Fruit fly (Drosophila melanogaster) whole organism, embryonic: ENCODE data around the gene SelG.

Source experiments
- Aef1 ChIP-seq: fragments of 200-800 bp; sonication (Bioruptor generic); IDR thresholded peaks from 3 replicates; pipeline ENCODE4 v1.3.6; 2022; ENCODE audit warnings: missing biosample characterization, missing genetic modification characterization
- Asciz ChIP-seq: fragments of 200-800 bp; sonication (Bioruptor generic); optimal IDR thresholded peaks from 2 replicates; lab custom pipeline; 2017; ENCODE audit warnings: missing biosample characterization, mild to moderate bottlenecking, missing genetic modification characterization, missing genetic modification reagents
- CG11085 ChIP-seq: fragments of 200-800 bp; sonication (Bioruptor generic); IDR thresholded peaks from 2 replicates; pipeline ENCODE4 v1.3.6; 2022; ENCODE audit warnings: missing biosample characterization, missing genetic modification characterization
- CG11456 ChIP-seq: fragments of 200-800 bp; sonication (Bioruptor generic); IDR thresholded peaks from 3 replicates; pipeline ENCODE4 v1.3.6; 2022; ENCODE audit warnings: missing biosample characterization, missing genetic modification characterization
- CG11723 ChIP-seq: fragments of 200-800 bp; sonication (Bioruptor generic); optimal IDR thresholded peaks from 2 replicates; lab custom pipeline; 2017; ENCODE audit warnings: missing biosample characterization, mild to moderate bottlenecking, missing genetic modification characterization
- CG12104 ChIP-seq: fragments of 200-800 bp; sonication (Bioruptor generic); optimal IDR thresholded peaks from 3 replicates; lab custom pipeline; 2016; ENCODE audit warnings: missing biosample characterization, missing genetic modification characterization
- CG12299 ChIP-seq: fragments of 200-800 bp; sonication (Bioruptor generic); optimal IDR thresholded peaks from 2 replicates; lab custom pipeline; 2018; ENCODE audit warnings: missing biosample characterization, mild to moderate bottlenecking, missing genetic modification characterization
- CG13287 ChIP-seq: fragments of 200-800 bp; sonication (Bioruptor generic); IDR thresholded peaks from 2 replicates; pipeline ENCODE4 v1.3.6; 2022; ENCODE audit warnings: missing biosample characterization, missing genetic modification characterization; ENCODE audit not compliant: partially characterized antibody
- CG14050 ChIP-seq: fragments of 200-800 bp; sonication (Bioruptor generic); IDR thresholded peaks from 3 replicates; pipeline ENCODE4 v1.3.6; 2022; ENCODE audit warnings: missing biosample characterization, missing genetic modification characterization
- CG14667 ChIP-seq: fragments of 200-800 bp; sonication (Bioruptor generic); IDR thresholded peaks from 2 replicates; pipeline ENCODE4 v1.3.6; 2022; ENCODE audit warnings: missing biosample characterization, missing genetic modification characterization
- CG15696 ChIP-seq: fragments of 200-800 bp; sonication (Bioruptor generic); optimal IDR thresholded peaks from 2 replicates; lab custom pipeline; 2019; ENCODE audit warnings: missing biosample characterization, mild to moderate bottlenecking, missing genetic modification characterization, moderate library complexity
- CG1647 ChIP-seq: fragments of 200-800 bp; sonication (Bioruptor generic); optimal IDR thresholded peaks from 3 replicates; lab custom pipeline; 2016; ENCODE audit warnings: missing biosample characterization, missing genetic modification characterization
- CG16779 ChIP-seq: fragments of 200-800 bp; sonication (Bioruptor generic); IDR thresholded peaks from 2 replicates; pipeline ENCODE4 v1.3.6; 2022; ENCODE audit warnings: missing biosample characterization, missing genetic modification characterization
- CG17912 ChIP-seq: fragments of 200-800 bp; sonication (Bioruptor generic); optimal IDR thresholded peaks from 2 replicates; lab custom pipeline; 2018; ENCODE audit warnings: missing biosample characterization, mild to moderate bottlenecking, missing genetic modification characterization
- CG18764 ChIP-seq: fragments of 200-800 bp; sonication (Bioruptor generic); optimal IDR thresholded peaks from 3 replicates; lab custom pipeline; 2016; ENCODE audit warnings: missing biosample characterization, missing genetic modification characterization
- CG2129 ChIP-seq: fragments of 200-800 bp; sonication (Bioruptor generic); IDR thresholded peaks from 2 replicates; pipeline ENCODE4 v1.3.6; 2022; ENCODE audit warnings: missing biosample characterization, missing genetic modification characterization; ENCODE audit not compliant: partially characterized antibody
- CG31388 ChIP-seq: fragments of 200-800 bp; sonication (Bioruptor generic); optimal IDR thresholded peaks from 2 replicates; lab custom pipeline; 2016; ENCODE audit warnings: missing biosample characterization, missing genetic modification characterization
- CG4424 ChIP-seq: fragments of 200-800 bp; sonication (Bioruptor generic); optimal IDR thresholded peaks from 3 replicates; lab custom pipeline; 2016; ENCODE audit warnings: missing biosample characterization, missing genetic modification characterization
- CG6689 ChIP-seq: fragments of 200-800 bp; sonication (Bioruptor generic); IDR thresholded peaks from 2 replicates; pipeline ENCODE4 v1.3.6; 2022; ENCODE audit warnings: missing biosample characterization, missing genetic modification characterization
- CG6765 ChIP-seq: fragments of 200-800 bp; sonication (Bioruptor generic); optimal IDR thresholded peaks from 3 replicates; lab custom pipeline; 2017; ENCODE audit warnings: missing biosample characterization, mild to moderate bottlenecking, missing genetic modification characterization
- CG8944 ChIP-seq: fragments of 200-800 bp; sonication (Bioruptor generic); optimal IDR thresholded peaks from 3 replicates; lab custom pipeline; 2016; ENCODE audit warnings: missing biosample characterization, missing genetic modification characterization
- CG9797 ChIP-seq: fragments of 200-800 bp; sonication (Bioruptor generic); optimal IDR thresholded peaks from 3 replicates; lab custom pipeline; 2018; ENCODE audit warnings: missing biosample characterization, mild to moderate bottlenecking, missing genetic modification characterization
- CkIIα-i1 ChIP-seq: fragments of 200-800 bp; sonication (Bioruptor generic); IDR thresholded peaks from 2 replicates; pipeline ENCODE4 v1.3.6; 2022; ENCODE audit warnings: missing biosample characterization, missing genetic modification characterization
- Doc3 ChIP-seq: fragments of 200-800 bp; sonication (Bioruptor generic); IDR thresholded peaks from 3 replicates; pipeline ENCODE4 v1.3.6; 2022; ENCODE audit warnings: missing biosample characterization, missing genetic modification characterization; ENCODE audit not compliant: partially characterized antibody
- Drgx ChIP-seq: fragments of 200-800 bp; sonication (Bioruptor generic); IDR thresholded peaks from 2 replicates; pipeline ENCODE4 v1.3.6; 2022; ENCODE audit warnings: missing biosample characterization, missing genetic modification characterization
- Hr51 ChIP-seq, 2 experiments: fragments of 200-800 bp; sonication (Bioruptor generic); optimal IDR thresholded peaks; 2 replicates in 1 of 2; 3 replicates in 1 of 2; lab custom pipeline; 2016 to 2018; ENCODE audit warnings: missing biosample characterization in 2 of 2, missing genetic modification characterization in 2 of 2, mild to moderate bottlenecking in 1 of 2, moderate library complexity in 1 of 2
- MBD-R2 ChIP-seq: fragments of 200-800 bp; sonication (Bioruptor generic); IDR thresholded peaks from 2 replicates; pipeline ENCODE4 v1.3.6; 2022; ENCODE audit warnings: missing biosample characterization, missing genetic modification characterization
- Neu2 ChIP-seq: fragments of 200-800 bp; sonication (Bioruptor generic); optimal IDR thresholded peaks from 3 replicates; lab custom pipeline; 2016; ENCODE audit warnings: missing biosample characterization, missing genetic modification characterization, borderline replicate concordance
- NfI ChIP-seq: fragments of 200-800 bp; sonication (Bioruptor generic); optimal IDR thresholded peaks from 3 replicates; lab custom pipeline; 2018; ENCODE audit warnings: missing biosample characterization, mild to moderate bottlenecking, missing genetic modification characterization, moderate library complexity
- Sry-δ ChIP-seq: fragments of 200-800 bp; sonication (Bioruptor generic); optimal IDR thresholded peaks from 2 replicates; lab custom pipeline; 2016; ENCODE audit warnings: missing biosample characterization, missing genetic modification characterization
- ab ChIP-seq: fragments of 200-800 bp; sonication (Bioruptor generic); optimal IDR thresholded peaks from 2 replicates; lab custom pipeline; 2016; ENCODE audit warnings: missing biosample characterization, missing genetic modification characterization
- abd-A ChIP-seq: fragments of 200-800 bp; sonication (Bioruptor generic); optimal IDR thresholded peaks from 3 replicates; lab custom pipeline; 2019; ENCODE audit warnings: missing biosample characterization, mild to moderate bottlenecking, missing genetic modification characterization, moderate library complexity
- aop ChIP-seq: fragments of 200-800 bp; sonication (Bioruptor generic); IDR thresholded peaks from 2 replicates; pipeline ENCODE4 v1.3.6; 2022; ENCODE audit warnings: missing biosample characterization, missing genetic modification characterization
- ap ChIP-seq: fragments of 200-800 bp; sonication (Bioruptor generic); IDR thresholded peaks from 2 replicates; pipeline ENCODE4 v1.3.6; 2022; ENCODE audit warnings: missing biosample characterization, missing genetic modification characterization
- btn ChIP-seq: fragments of 200-800 bp; sonication (Bioruptor generic); optimal IDR thresholded peaks from 2 replicates; lab custom pipeline; 2016; ENCODE audit warnings: missing biosample characterization, missing genetic modification characterization
- chif ChIP-seq, 2 experiments: fragments of 200-800 bp; sonication (Bioruptor generic); optimal IDR thresholded peaks; 3 replicates each; lab custom pipeline; 2016; ENCODE audit warnings: missing biosample characterization in 2 of 2, missing genetic modification characterization in 2 of 2
- dimm ChIP-seq: fragments of 200-800 bp; sonication (Bioruptor generic); IDR thresholded peaks from 2 replicates; pipeline ENCODE4 v1.3.6; 2022; ENCODE audit warnings: missing biosample characterization, missing genetic modification characterization
- ems ChIP-seq: fragments of 200-800 bp; sonication (Bioruptor generic); optimal IDR thresholded peaks from 3 replicates; lab custom pipeline; 2016; ENCODE audit warnings: missing biosample characterization, missing genetic modification characterization
- ewg ChIP-seq: fragments of 200-800 bp; sonication (Bioruptor generic); optimal IDR thresholded peaks from 3 replicates; lab custom pipeline; 2017; ENCODE audit warnings: mild to moderate bottlenecking, missing biosample characterization, missing genetic modification reagents, missing genetic modification characterization
- gsb ChIP-seq: fragments of 200-800 bp; sonication (Bioruptor generic); IDR thresholded peaks from 2 replicates; pipeline ENCODE4 v1.3.6; 2022; ENCODE audit warnings: missing biosample characterization, missing genetic modification characterization
- ken ChIP-seq: fragments of 200-800 bp; sonication (Bioruptor generic); IDR thresholded peaks from 3 replicates; pipeline ENCODE4 v1.3.6; 2022; ENCODE audit warnings: missing biosample characterization, missing genetic modification characterization
- onecut ChIP-seq: fragments of 200-800 bp; sonication (Bioruptor generic); IDR thresholded peaks from 2 replicates; pipeline ENCODE4 v1.3.6; 2022; ENCODE audit warnings: missing biosample characterization, missing genetic modification characterization
- otp ChIP-seq: fragments of 200-800 bp; sonication (Bioruptor generic); IDR thresholded peaks from 3 replicates; pipeline ENCODE4, ENCODE4 v1.3.6; 2022; ENCODE audit warnings: missing biosample characterization, missing genetic modification characterization
- pan ChIP-seq, 4 experiments: fragments of >200 bp in 3 of 4; fragments of 200-800 bp in 1 of 4; sonication (Bioruptor generic) in 1 of 4; optimal IDR thresholded peaks in 3 of 4; IDR thresholded peaks in 1 of 4; 2 replicates each; pipeline versions ENCODE4 v1.3.6 to Lab custom; 2017 to 2022; ENCODE audit warnings: missing biosample characterization in 2 of 4, missing genetic modification characterization in 2 of 4, mixed read lengths in 1 of 4
- pb ChIP-seq: fragments of 200-800 bp; sonication (Bioruptor generic); optimal IDR thresholded peaks from 3 replicates; lab custom pipeline; 2016; ENCODE audit warnings: missing biosample characterization, missing genetic modification characterization
- pros ChIP-seq: fragments of 200-800 bp; sonication (Bioruptor generic); optimal IDR thresholded peaks from 3 replicates; lab custom pipeline; 2019; ENCODE audit warnings: missing biosample characterization, mild to moderate bottlenecking, missing genetic modification characterization, moderate library complexity
- pzg ChIP-seq: fragments of 200-800 bp; sonication (Bioruptor generic); optimal IDR thresholded peaks from 3 replicates; lab custom pipeline; 2018; ENCODE audit warnings: missing biosample characterization, mild to moderate bottlenecking, missing genetic modification characterization, moderate library complexity
- sug ChIP-seq: fragments of 200-800 bp; optimal IDR thresholded peaks from 2 replicates; lab custom pipeline; 2019; ENCODE audit warnings: missing biosample characterization, mild to moderate bottlenecking, missing genetic modification characterization, moderate library complexity
- toy ChIP-seq: fragments of 200-800 bp; sonication (Bioruptor generic); IDR thresholded peaks from 2 replicates; pipeline ENCODE4 v1.3.6; 2022; ENCODE audit warnings: missing biosample characterization, missing genetic modification characterization
- wor ChIP-seq: fragments of 200-800 bp; sonication (Bioruptor generic); IDR thresholded peaks from 2 replicates; pipeline ENCODE4 v1.3.6; 2022; ENCODE audit warnings: missing biosample characterization, missing genetic modification characterization
- zf30C ChIP-seq: fragments of 200-800 bp; sonication (Bioruptor generic); optimal IDR thresholded peaks from 3 replicates; lab custom pipeline; 2018; ENCODE audit warnings: missing biosample characterization, mild to moderate bottlenecking, missing genetic modification characterization
- zfh1 ChIP-seq: fragments of 200-800 bp; sonication (Bioruptor generic); IDR thresholded peaks from 3 replicates; pipeline ENCODE4 v1.3.6; 2022; ENCODE audit warnings: missing biosample characterization, missing genetic modification characterization

SelG gene

DNA sequence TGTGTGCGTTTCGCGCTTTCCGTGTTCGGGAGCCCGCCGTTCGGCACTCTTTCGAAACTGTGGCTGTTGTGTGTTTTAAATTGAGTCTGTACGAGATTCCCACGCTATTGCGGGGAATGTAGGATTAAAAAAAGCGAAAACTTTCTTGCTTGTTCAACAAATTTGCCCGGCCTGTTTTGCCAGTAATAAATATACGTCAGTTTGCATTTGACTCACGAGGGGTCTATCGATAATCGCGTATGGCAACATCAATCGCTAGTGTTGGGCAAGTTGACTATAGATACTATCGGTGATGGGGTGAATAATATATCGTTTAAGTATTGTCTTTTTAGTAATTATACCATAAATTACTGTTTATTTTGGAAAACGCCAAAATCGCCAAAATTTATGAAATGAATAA, 18.1 kb downstream of the SelG start, which contains the start of gene Upf1 (continued):
- TF ChIP-seq CG6765 (GFP tag; lab: Kevin White, UChicago): no peak
- TF ChIP-seq pan (optimal IDR thresholded peaks at IDR 0.05; lab: Kevin White, UChicago): no peak
- TF ChIP-seq pan (GFP tag; optimal IDR thresholded peaks at IDR 0.05 in 1 of 2, IDR thresholded peaks at IDR 0.05 in 1 of 2): no peak
- no peak for TF ChIP-seq CG11723 (GFP tag; lab: Kevin White, UChicago)
- peak; percentile 90 for TF ChIP-seq CG13287 (GFP tag; lab: Robert Waterston, UW)
- peak; percentile 4 for TF ChIP-seq CG4424 (GFP tag; lab: Kevin White, UChicago)
- TF ChIP-seq onecut: no peak
- no peak for TF ChIP-seq wor (GFP tag; lab: Robert Waterston, UW)
- TF ChIP-seq zfh1: no peak
- TF ChIP-seq CG17912 (GFP tag; lab: Kevin White, UChicago): no peak
- TF ChIP-seq CG16779 (GFP tag; lab: Robert Waterston, UW): no peak
- TF ChIP-seq CG11456: no peak; the same call in 2 of the 3 replicates
- TF ChIP-seq Doc3 (GFP tag; lab: Robert Waterston, UW): peak; percentile 83
- no peak for TF ChIP-seq zf30C (GFP tag; lab: Kevin White, UChicago)
- no peak for TF ChIP-seq toy (GFP tag; lab: Robert Waterston, UW)
- TF ChIP-seq MBD-R2 (GFP tag; lab: Robert Waterston, UW): peak; percentile 78
- no peak for TF ChIP-seq CG15696
- TF ChIP-seq ewg (GFP tag; lab: Kevin White, UChicago): no peak
- TF ChIP-seq CG11085 (GFP tag; lab: Robert Waterston, UW): no peak
- peak; percentile 61 for TF ChIP-seq pzg
- no peak for TF ChIP-seq Aef1 (GFP tag; lab: Robert Waterston, UW)
- TF ChIP-seq CG31388 (GFP tag; lab: Kevin White, UChicago): no peak
- TF ChIP-seq btn (GFP tag; lab: Kevin White, UChicago): no peak
- TF ChIP-seq CG9797: no peak
- no peak for TF ChIP-seq pros (GFP tag; lab: Kevin White, UChicago)
- TF ChIP-seq ems (GFP tag; lab: Kevin White, UChicago): no peak
- TF ChIP-seq CG8944: no peak
- no peak for TF ChIP-seq pb (GFP tag; lab: Kevin White, UChicago)
- TF ChIP-seq CG2129 (GFP tag; lab: Robert Waterston, UW): peak; percentile 79
- no peak for TF ChIP-seq Asciz (GFP tag; lab: Kevin White, UChicago)
- TF ChIP-seq CkIIα-i1 (GFP tag; lab: Robert Waterston, UW): no peak
- no peak for TF ChIP-seq Neu2 (GFP tag; lab: Kevin White, UChicago)
- no peak for TF ChIP-seq CG6689 (GFP tag; lab: Robert Waterston, UW)
- TF ChIP-seq CG14667: no peak
- no peak for TF ChIP-seq otp
- TF ChIP-seq gsb (GFP tag; lab: Robert Waterston, UW): no peak
- no peak for TF ChIP-seq CG18764
- TF ChIP-seq ken (GFP tag; lab: Robert Waterston, UW): no peak
- TF ChIP-seq ap (GFP tag; lab: Robert Waterston, UW): no peak
- TF ChIP-seq ab: no peak
- peak; percentile 80 for TF ChIP-seq Sry-δ (GFP tag; lab: Kevin White, UChicago)
- TF ChIP-seq NfI (GFP tag; lab: Kevin White, UChicago): no peak
- TF ChIP-seq Hr51 (GFP tag; optimal IDR thresholded peaks at IDR 0.05; lab: Kevin White, UChicago): no peak
- TF ChIP-seq CG1647 (GFP tag; lab: Kevin White, UChicago): no peak
- TF ChIP-seq chif (GFP tag; optimal IDR thresholded peaks at IDR 0.05; lab: Kevin White, UChicago): no peak
- no peak for TF ChIP-seq Drgx
- TF ChIP-seq aop (GFP tag; lab: Robert Waterston, UW): no peak
- TF ChIP-seq CG14050 (GFP tag; lab: Robert Waterston, UW): no peak
- TF ChIP-seq abd-A (tag; lab: Kevin White, UChicago): no peak
- TF ChIP-seq sug: no peak
- TF ChIP-seq CG12104 (GFP tag; lab: Kevin White, UChicago): no peak
- no peak for TF ChIP-seq dimm
- TF ChIP-seq CG12299 (tag; lab: Kevin White, UChicago): no peak
